Worm (Caenorhabditis elegans): ENCODE data around the gene bgal-2.

DNA sequence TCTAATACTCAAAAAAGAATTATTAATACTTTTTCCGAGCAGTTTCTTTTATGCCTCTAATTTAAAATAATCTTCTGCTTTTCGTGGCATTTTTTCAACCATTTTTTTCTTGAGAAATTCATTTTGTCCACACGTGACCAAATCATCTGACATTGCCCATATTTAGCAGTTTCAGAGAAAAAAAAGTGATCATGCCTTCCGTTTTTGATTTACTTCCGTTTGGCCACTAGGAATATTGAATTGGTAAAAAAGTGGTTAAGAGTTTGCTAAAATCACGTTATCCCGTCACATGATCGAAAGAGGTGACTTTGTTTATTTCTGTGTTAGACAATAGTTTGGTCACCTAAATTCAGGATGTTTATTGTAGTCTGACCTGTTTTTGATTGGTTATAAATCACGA is 20.2 kb downstream of the bgal-2 start:
- TF ChIP-seq him-1 (tag; optimal IDR thresholded peaks at IDR 0.05) (no peak), W03F9.2 (tag; optimal IDR thresholded peaks at IDR 0.05) (no peak)
